Worm (Caenorhabditis elegans): ENCODE results near the gene F43C1.7.

DNA sequence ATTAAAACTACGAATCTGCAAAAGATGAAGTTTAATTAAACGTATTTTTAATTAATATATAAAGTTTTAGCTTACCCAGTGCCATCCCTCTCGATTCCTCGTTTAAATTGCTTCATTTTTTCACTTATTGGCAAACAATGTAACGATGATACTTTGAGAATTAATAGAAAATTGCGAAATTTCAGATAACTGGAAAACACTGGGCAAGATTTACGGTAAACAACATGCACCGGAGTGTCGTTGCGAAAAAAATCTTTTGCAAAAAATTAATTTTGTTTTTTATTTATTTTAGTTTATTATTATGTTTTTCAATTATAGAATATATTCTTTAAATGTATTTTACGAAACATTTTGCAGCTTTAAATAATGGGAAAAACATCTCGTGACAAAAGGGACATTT, 38.3 kb downstream of the F43C1.7 start, which contains the start of the genes pelo-1 and R74.7:
- TF ChIP-seq F57C9.4 (tag; optimal IDR thresholded peaks at IDR 0.05) (no peak), ccch-3 (GFP tag; optimal IDR thresholded peaks at IDR 0.05) (no peak), F49E8.2 (tag; optimal IDR thresholded peaks at IDR 0.05; ENCODE audit: insufficient read depth) (no peak)
